Worm (Caenorhabditis elegans) whole organism, L4/young adult: Measurements from ENCODE around the gene rga-3.

Source experiments
- W03F9.2 ChIP-seq: fragments of 150-350 bp; optimal IDR thresholded peaks from 2 replicates; lab custom pipeline; 2014; ENCODE audit warnings: missing biosample characterization, missing genetic modification characterization
- dao-5 ChIP-seq: sonication (generic microtip); optimal IDR thresholded peaks from 2 replicates; lab custom pipeline; 2016; ENCODE audit warnings: missing genotype, missing genetic modification characterization, moderate library complexity, missing compliant biosample characterization
- him-1 ChIP-seq: sonication (generic microtip); optimal IDR thresholded peaks from 2 replicates; lab custom pipeline; 2016; ENCODE audit warnings: missing genotype, missing genetic modification reagents, missing genetic modification characterization, missing compliant biosample characterization

Gene rga-3

ce11 chrV:5771627-5772026 lies 53.9 kb downstream of the rga-3 start, which contains the start of gene F44E7.3:
TSS of gene F44E7.3 (plus strand) at chrV:5771945.
- TF ChIP-seq him-1 (tag; lab: Kevin White, UChicago), result no peak
- no peak for TF ChIP-seq W03F9.2 (tag; lab: Kevin White, UChicago)
- no peak for TF ChIP-seq dao-5 (tag; lab: Kevin White, UChicago)
